Worm (Caenorhabditis elegans) whole organism, L2 larva: Measurements from ENCODE around the gene C11E4.6.

Experiments
- R02D3.7 ChIP-seq: fragments of 150-350 bp; optimal IDR thresholded peaks from 2 replicates; lab custom pipeline; 2014; ENCODE audit warnings: missing biosample characterization, missing genetic modification characterization
- Y55F3AM.14 ChIP-seq: fragments of 200-800 bp; sonication (Bioruptor generic); optimal IDR thresholded peaks from 2 replicates; lab custom pipeline; 2018; ENCODE audit warnings: mild to moderate bottlenecking, missing genetic modification characterization, missing compliant biosample characterization
- ZK546.5 ChIP-seq: sonication (generic microtip); optimal IDR thresholded peaks from 2 replicates; lab custom pipeline; 2017; ENCODE audit warnings: missing biosample characterization, missing genetic modification characterization
- ama-1 ChIP-seq: fragments of 150-350 bp; optimal IDR thresholded peaks from 2 replicates; lab custom pipeline; 2018; ENCODE audit warnings: inconsistent platforms
- blmp-1 ChIP-seq: sonication (generic microtip); optimal IDR thresholded peaks from 2 replicates; lab custom pipeline; 2017; ENCODE audit warnings: missing genetic modification characterization, mild to moderate bottlenecking, missing compliant biosample characterization, antibody characterized with exemption, moderate library complexity; ENCODE audit not compliant: insufficient read depth
- ceh-82 ChIP-seq: fragments of 150-350 bp; optimal IDR thresholded peaks from 2 replicates; lab custom pipeline; 2014; ENCODE audit warnings: missing biosample characterization, missing genetic modification characterization
- dmd-4 ChIP-seq: sonication (generic microtip); optimal IDR thresholded peaks from 2 replicates; lab custom pipeline; 2017; ENCODE audit warnings: missing biosample characterization, missing genetic modification characterization
- egl-27 ChIP-seq: sonication (generic microtip); optimal IDR thresholded peaks from 3 replicates; lab custom pipeline; 2017; ENCODE audit warnings: missing biosample characterization, missing genetic modification reagents, missing genetic modification characterization
- elt-1 ChIP-seq: fragments of 150-350 bp; optimal IDR thresholded peaks from 2 replicates; lab custom pipeline; 2014; ENCODE audit warnings: missing biosample characterization, missing genetic modification characterization
- elt-3 ChIP-seq: sonication (generic microtip); optimal IDR thresholded peaks from 2 replicates; lab custom pipeline; 2017; ENCODE audit warnings: missing biosample characterization, missing genetic modification characterization
- fos-1 ChIP-seq: fragments of 150-350 bp; optimal IDR thresholded peaks from 2 replicates; lab custom pipeline; 2014; ENCODE audit warnings: missing biosample characterization, missing genetic modification characterization
- gmeb-1 ChIP-seq: fragments of 150-350 bp; optimal IDR thresholded peaks from 2 replicates; lab custom pipeline; 2014; ENCODE audit warnings: missing biosample characterization, missing genetic modification characterization
- lin-11 ChIP-seq: fragments of 150-350 bp; sonication (generic microtip); optimal IDR thresholded peaks from 2 replicates; lab custom pipeline; 2014; ENCODE audit warnings: missing biosample characterization, missing genetic modification characterization, inconsistent platforms, mixed read lengths
- lin-13 ChIP-seq: fragments of 150-350 bp; optimal IDR thresholded peaks from 2 replicates; lab custom pipeline; 2014; ENCODE audit warnings: missing biosample characterization, missing genetic modification reagents, missing genetic modification characterization
- lsy-2 ChIP-seq, 2 experiments: fragments of 150-350 bp in 1 of 2; sonication (generic microtip) in 1 of 2; optimal IDR thresholded peaks; 2 replicates each; lab custom pipeline; 2014 to 2017; ENCODE audit warnings: missing biosample characterization in 2 of 2, missing genetic modification characterization in 2 of 2
- mab-5 ChIP-seq: fragments of 150-350 bp; optimal IDR thresholded peaks from 2 replicates; lab custom pipeline; 2014; ENCODE audit warnings: missing biosample characterization, missing genetic modification characterization
- mdl-1 ChIP-seq, 2 experiments: fragments of 150-350 bp in 1 of 2; sonication (generic microtip) in 1 of 2; optimal IDR thresholded peaks; 2 replicates each; lab custom pipeline; 2017; ENCODE audit warnings: missing biosample characterization in 2 of 2, missing genetic modification characterization in 2 of 2
- nhr-10 ChIP-seq: sonication (generic microtip); optimal IDR thresholded peaks from 2 replicates; lab custom pipeline; 2017; ENCODE audit warnings: missing biosample characterization, missing genetic modification characterization
- nhr-11 ChIP-seq: fragments of 150-350 bp; optimal IDR thresholded peaks from 2 replicates; lab custom pipeline; 2014; ENCODE audit warnings: missing biosample characterization, missing genetic modification characterization
- nhr-129 ChIP-seq: fragments of 150-350 bp; optimal IDR thresholded peaks from 2 replicates; lab custom pipeline; 2014; ENCODE audit warnings: missing biosample characterization, missing genetic modification characterization
- nhr-23 ChIP-seq: fragments of 150-350 bp; optimal IDR thresholded peaks from 2 replicates; lab custom pipeline; 2014; ENCODE audit warnings: missing biosample characterization, missing genetic modification reagents, missing genetic modification characterization
- nhr-237 ChIP-seq: fragments of 150-350 bp; optimal IDR thresholded peaks from 2 replicates; lab custom pipeline; 2014; ENCODE audit warnings: missing biosample characterization, missing genetic modification characterization
- nhr-25 ChIP-seq: fragments of 150-350 bp; sonication (generic microtip); optimal IDR thresholded peaks from 3 replicates; lab custom pipeline; 2014; ENCODE audit warnings: missing biosample characterization, missing genetic modification characterization
- nhr-77 ChIP-seq: fragments of 150-350 bp; optimal IDR thresholded peaks from 2 replicates; lab custom pipeline; 2014; ENCODE audit warnings: missing biosample characterization, missing genetic modification characterization
- peb-1 ChIP-seq: fragments of 150-350 bp; optimal IDR thresholded peaks from 2 replicates; lab custom pipeline; 2014; ENCODE audit warnings: missing biosample characterization, missing genetic modification characterization
- skn-1 ChIP-seq: sonication (generic microtip); optimal IDR thresholded peaks from 2 replicates; lab custom pipeline; 2017; ENCODE audit warnings: missing biosample characterization, missing genetic modification characterization
- sma-3 ChIP-seq: sonication (generic microtip); optimal IDR thresholded peaks from 2 replicates; lab custom pipeline; 2016; ENCODE audit warnings: missing genetic modification reagents, missing genetic modification characterization, missing compliant biosample characterization
- sma-9 ChIP-seq, 2 experiments: fragments of 150-350 bp in 1 of 2; sonication (generic microtip) in 1 of 2; optimal IDR thresholded peaks; 2 replicates each; lab custom pipeline; 2014 to 2016; ENCODE audit warnings: missing genetic modification characterization in 2 of 2, mild to moderate bottlenecking in 1 of 2, missing biosample characterization in 1 of 2, missing compliant biosample characterization in 1 of 2, missing genetic modification reagents in 1 of 2, moderate library complexity in 1 of 2
- snpc-4 ChIP-seq: fragments of 150-350 bp; optimal IDR thresholded peaks from 2 replicates; lab custom pipeline; 2014; ENCODE audit warnings: missing biosample characterization, missing genetic modification characterization
- unc-62 ChIP-seq: fragments of 150-350 bp; optimal IDR thresholded peaks from 2 replicates; lab custom pipeline; 2014; ENCODE audit warnings: missing biosample characterization, missing genetic modification reagents, missing genetic modification characterization
- zag-1 ChIP-seq: fragments of 150-350 bp; optimal IDR thresholded peaks from 2 replicates; lab custom pipeline; 2014; ENCODE audit warnings: missing biosample characterization, missing genetic modification characterization
- ztf-11 ChIP-seq: sonication (generic microtip); optimal IDR thresholded peaks from 2 replicates; lab custom pipeline; 2017; ENCODE audit warnings: missing biosample characterization, missing genetic modification characterization

Gene C11E4.6

DNA sequence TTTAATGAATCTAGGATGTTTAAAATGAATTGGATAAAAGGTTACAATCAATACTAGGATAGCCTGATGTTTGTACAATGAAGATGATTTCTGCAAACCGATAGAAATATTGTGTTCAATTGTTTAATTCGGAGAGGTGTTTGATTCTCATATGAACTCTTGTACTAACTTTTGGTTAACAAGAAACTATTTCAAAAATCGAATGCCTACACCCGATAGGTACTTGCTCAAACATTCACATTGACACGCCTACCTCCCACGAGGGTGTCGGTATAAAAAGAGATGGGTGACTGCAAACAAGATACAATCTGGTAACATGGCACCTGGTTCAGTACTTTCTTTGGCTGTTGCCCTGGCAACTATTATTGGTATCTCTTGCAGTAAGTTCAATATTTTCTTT is 22.7 kb upstream of the C11E4.6 start, which contains the start of gene gpx-3:
Gene gpx-3 (plus strand): TSS at position 301 of the 400 bp plus-strand sequence.
- no peak for TF ChIP-seq gmeb-1 (tag; lab: Kevin White, UChicago)
- TF ChIP-seq lsy-2 (tag; optimal IDR thresholded peaks at IDR 0.05; lab: Kevin White, UChicago): no peak
- TF ChIP-seq lin-11 (tag; lab: Kevin White, UChicago): no peak
- TF ChIP-seq unc-62 (GFP tag; lab: Kevin White, UChicago): no peak
- TF ChIP-seq nhr-11 (tag; lab: Kevin White, UChicago): no peak
- TF ChIP-seq ZK546.5: no peak
- no peak for TF ChIP-seq mab-5 (tag; lab: Kevin White, UChicago)
- no peak for TF ChIP-seq ama-1 (lab: Kevin White, UChicago)
- no peak for TF ChIP-seq nhr-25
- TF ChIP-seq nhr-237 (tag; lab: Kevin White, UChicago): no peak
- TF ChIP-seq Y55F3AM.14 (GFP tag; lab: Kevin White, UChicago): no peak

DNA sequence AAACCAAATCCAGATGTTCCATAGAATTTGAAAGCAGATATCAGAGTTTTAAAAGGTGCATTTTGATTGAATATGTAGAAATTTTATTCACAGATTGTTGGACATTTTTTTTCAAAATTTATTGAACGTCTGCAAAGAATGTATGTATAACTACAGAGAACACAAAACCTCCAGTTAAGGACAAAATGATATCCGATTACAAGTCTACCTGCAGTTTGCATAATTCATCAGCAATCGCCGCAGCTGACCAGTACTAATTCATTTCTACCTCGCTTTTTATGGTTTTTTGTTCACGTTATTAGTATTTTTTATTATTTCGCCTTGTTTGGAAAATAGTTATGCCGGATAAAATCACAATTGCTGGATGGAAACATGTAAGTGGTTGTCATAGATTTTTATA is 21.2 kb upstream of the C11E4.6 start, which contains the start of gene del-8:
Gene del-8 (plus strand): TSS at position 301 of the 400 bp plus-strand sequence.
- TF ChIP-seq zag-1 (tag; lab: Kevin White, UChicago) (no peak), ceh-82 (no peak), nhr-11 (tag; lab: Kevin White, UChicago) (no peak), egl-27 (tag; lab: Kevin White, UChicago) (no peak), nhr-23 (tag; lab: Kevin White, UChicago) (no peak)

DNA sequence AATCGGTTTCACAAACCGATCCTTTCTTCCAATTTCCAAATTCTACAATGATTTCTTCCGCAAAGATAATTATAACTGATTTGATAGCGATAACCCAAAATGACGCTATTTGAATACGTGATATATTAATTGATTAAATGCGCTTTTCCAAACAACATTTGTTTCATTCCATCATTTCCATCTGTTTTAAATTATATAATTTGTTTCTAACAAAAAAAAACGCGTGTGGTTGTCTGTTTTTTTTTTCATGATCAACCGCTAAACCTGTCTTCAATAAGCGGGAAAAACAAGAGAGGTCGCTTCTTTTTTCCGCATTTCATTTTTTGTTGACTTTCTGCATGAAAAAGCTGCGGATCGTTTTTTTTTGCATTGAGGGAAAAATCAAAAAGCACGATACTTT is 13.1 kb upstream of the C11E4.6 start:
- no peak for TF ChIP-seq mdl-1 (tag; optimal IDR thresholded peaks at IDR 0.05; lab: Kevin White, UChicago)
- TF ChIP-seq peb-1: no peak
- TF ChIP-seq nhr-10: no peak

DNA sequence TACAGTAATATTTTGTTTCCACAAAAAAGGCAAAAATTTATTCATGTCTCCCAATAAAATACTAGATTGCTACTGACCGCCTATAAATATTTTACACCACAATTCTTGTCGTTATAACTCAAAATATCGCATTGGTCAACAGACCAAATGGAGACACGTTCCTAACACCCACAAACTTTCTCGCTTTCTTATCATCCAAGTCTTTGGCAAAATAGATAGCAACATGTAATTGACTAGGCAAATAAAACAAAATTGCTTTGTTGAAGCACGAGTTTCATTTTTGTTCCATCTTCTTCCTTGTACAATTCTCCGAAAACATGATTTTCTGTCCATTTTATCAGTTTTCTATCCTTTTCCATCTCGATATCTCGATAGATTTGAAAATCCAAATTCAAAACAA is 7.7 kb upstream of the C11E4.6 start:
- TF ChIP-seq R02D3.7 (tag; lab: Kevin White, UChicago) (no peak), sma-9 (GFP tag; optimal IDR thresholded peaks at IDR 0.05; lab: Kevin White, UChicago) (peak; percentile 35), sma-9 (tag; optimal IDR thresholded peaks at IDR 0.05; lab: Kevin White, UChicago) (no peak), fos-1 (peak; percentile 2)

DNA sequence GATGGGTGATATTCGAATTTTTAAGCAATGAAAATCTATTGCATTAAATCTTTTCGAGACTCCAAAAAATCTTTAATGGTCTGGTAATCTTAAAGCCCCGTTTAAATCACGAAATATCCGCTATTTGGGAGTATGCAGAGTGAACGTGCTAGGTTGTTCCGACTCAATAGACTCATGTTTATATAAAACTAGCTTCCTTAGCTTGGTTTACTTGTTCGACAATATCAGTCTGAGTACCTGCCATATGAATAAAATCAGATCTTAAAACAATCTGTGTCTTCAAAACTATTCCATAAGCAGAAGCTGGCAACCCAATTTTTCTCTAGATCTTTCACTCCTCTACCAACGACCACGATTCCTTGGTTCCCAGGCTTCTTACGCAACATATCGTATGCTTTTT is 7.2 kb upstream of the C11E4.6 start:
- TF ChIP-seq snpc-4 (tag; lab: Kevin White, UChicago) (no peak), lsy-2 (tag; optimal IDR thresholded peaks at IDR 0.05; lab: Kevin White, UChicago) (no peak), elt-3 (no peak), elt-1 (tag; lab: Kevin White, UChicago) (no peak), egl-27 (tag; lab: Kevin White, UChicago) (no peak), skn-1 (tag; lab: Kevin White, UChicago) (no peak), nhr-77 (tag; lab: Kevin White, UChicago) (no peak)

DNA sequence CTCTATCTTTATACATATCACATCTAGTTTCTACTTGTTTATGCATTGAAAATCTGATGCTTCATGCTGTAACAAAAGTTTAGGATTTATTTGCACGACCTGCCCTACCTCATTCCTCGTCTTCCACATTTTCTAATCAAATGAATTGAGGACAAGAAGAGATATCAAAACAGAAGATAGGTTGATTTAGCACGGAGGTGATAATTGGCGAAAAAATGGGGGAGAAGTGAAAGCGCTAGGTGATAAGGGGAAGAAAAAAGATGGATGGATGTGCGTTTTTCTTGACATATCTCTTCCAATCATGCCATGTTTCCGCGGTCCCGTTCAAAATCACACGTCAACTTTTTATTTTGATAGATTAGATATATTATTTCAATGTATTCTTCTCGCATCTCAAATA is 2.2 kb upstream of the C11E4.6 start:
- TF ChIP-seq fos-1 (peak; percentile 32), blmp-1 (tag; lab: Kevin White, UChicago) (peak; percentile 68), nhr-11 (tag; lab: Kevin White, UChicago) (no peak), ama-1 (lab: Kevin White, UChicago) (no peak), nhr-10 (no peak)

DNA sequence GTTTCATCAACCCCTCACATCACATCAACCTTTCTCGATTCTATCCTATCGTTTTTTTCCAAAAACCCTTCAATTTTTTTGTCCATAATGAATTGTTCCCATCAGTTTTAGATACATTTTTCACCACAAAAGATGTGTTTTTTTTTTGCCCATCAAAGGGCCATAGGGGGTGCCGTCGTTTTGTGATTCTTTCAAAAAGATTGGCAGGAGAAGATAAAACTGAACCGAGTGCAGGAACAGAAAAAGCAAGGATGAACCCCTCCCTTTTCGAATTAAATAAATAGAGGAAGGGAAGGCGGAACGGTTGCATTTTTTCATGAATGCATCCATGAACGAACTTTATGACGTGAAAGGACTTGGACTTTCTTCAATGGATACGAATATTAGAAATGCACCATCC is 6.6 kb downstream of the C11E4.6 start, which contains the start of gene C11E4.7:
Gene C11E4.7 (plus strand): TSS at position 301 of the 400 bp plus-strand sequence.
- no peak for TF ChIP-seq sma-9 (GFP tag; optimal IDR thresholded peaks at IDR 0.05; lab: Kevin White, UChicago)
- TF ChIP-seq sma-9 (tag; optimal IDR thresholded peaks at IDR 0.05; lab: Kevin White, UChicago): no peak
- TF ChIP-seq nhr-129 (tag; lab: Kevin White, UChicago): no peak
- TF ChIP-seq egl-27 (tag; lab: Kevin White, UChicago): no peak

DNA sequence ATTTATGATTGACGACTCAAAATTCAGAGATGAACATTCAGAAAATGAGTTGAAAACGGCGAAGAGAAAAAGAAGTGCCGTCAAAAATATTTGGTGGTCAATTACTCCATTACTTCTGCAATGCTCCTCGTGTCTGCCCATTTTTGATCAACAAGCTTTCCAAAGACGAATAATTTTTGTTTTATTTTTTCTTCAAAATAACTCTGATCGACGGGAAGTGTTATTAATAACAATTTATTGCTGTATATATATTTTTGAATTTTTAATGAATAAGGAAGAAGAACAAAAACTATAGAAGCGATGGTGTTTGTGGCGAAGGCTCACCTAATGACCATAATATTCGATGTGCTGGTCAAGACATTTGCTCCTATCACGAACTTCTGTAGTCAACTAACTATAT is 9.8 kb downstream of the C11E4.6 start, which contains the start of gene C11E4.8:
Gene C11E4.8 (plus strand): TSS at position 301 of the 400 bp plus-strand sequence.
- TF ChIP-seq sma-3 (GFP tag; lab: Kevin White, UChicago) (no peak), mdl-1 (tag; optimal IDR thresholded peaks at IDR 0.05; lab: Kevin White, UChicago) (no peak), ztf-11 (tag; lab: Kevin White, UChicago) (no peak), Y55F3AM.14 (GFP tag; lab: Kevin White, UChicago) (no peak), lin-13 (GFP tag; lab: Kevin White, UChicago) (no peak), snpc-4 (tag; lab: Kevin White, UChicago) (no peak), nhr-11 (tag; lab: Kevin White, UChicago) (no peak), dmd-4 (tag; lab: Kevin White, UChicago) (no peak)
